Worm (Caenorhabditis elegans): Measurements from ENCODE around the gene lst-5.

lst-5 gene

DNA sequence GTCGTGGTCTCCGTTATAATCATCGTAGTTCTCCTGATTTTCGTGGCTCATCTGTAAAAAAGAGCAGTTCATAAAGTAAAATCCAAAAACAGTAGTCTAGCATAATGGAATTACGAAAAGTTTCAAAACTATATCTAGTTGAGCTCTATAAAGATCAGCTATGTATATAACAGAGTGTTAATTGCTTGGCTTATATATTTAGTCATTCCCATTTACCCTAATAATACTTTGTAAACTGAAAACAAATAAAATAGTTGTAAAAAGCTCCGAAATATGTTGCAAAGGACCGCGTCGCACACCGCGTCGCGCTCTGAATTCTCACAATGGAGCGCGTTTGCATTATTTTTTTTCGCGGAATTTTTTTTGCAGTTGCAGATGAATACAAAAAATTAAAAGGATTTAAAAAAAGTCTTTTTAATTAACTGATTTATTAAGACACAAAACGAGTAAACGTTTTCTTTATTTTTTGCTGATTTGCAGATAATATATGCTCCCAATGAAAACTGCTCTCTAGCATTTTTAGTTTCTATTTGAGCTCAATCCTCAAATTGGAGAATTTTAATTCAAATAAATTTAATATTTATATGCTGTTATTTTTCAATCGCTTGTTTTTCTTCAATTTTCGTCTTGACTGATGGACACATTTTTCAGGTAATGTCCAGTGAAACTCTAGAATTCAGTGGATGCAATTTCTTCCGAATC lies 27.5 kb downstream of the lst-5 start, which contains the start of the genes tcer-1 and ZK1127.5:
tcer-1 (minus strand) TSS at position 51 of the 702 bp plus-strand sequence.
ZK1127.5 (plus strand) TSS at position 652 of the 702 bp plus-strand sequence.
- TF ChIP-seq ceh-82 (tag; optimal IDR thresholded peaks at IDR 0.05) (no peak), fos-1 (tag; optimal IDR thresholded peaks at IDR 0.05) (peak; percentile 1), unc-39 (tag; optimal IDR thresholded peaks at IDR 0.05) (no peak), nhr-6 (tag; optimal IDR thresholded peaks at IDR 0.05) (no peak), ztf-1 (GFP tag; conservative IDR thresholded peaks at IDR 0.05) (no peak), F13H6.1 (tag; optimal IDR thresholded peaks at IDR 0.05) (peak; percentile 38), nhr-11 (tag; optimal IDR thresholded peaks at IDR 0.05) (no peak), ZK546.5 (tag; optimal IDR thresholded peaks at IDR 0.05) (no peak), aly-2 (tag; optimal IDR thresholded peaks at IDR 0.05) (no peak), zag-1 (tag; optimal IDR thresholded peaks at IDR 0.05) (no peak), skn-1 (tag; optimal IDR thresholded peaks at IDR 0.05) (no peak), dmd-4 (tag; optimal IDR thresholded peaks at IDR 0.05) (no peak), lsy-2 (tag; optimal IDR thresholded peaks at IDR 0.05) (peak in 1 of 2 experiments; percentile 70), egl-27 (tag; optimal IDR thresholded peaks at IDR 0.05) (no peak), unc-55 (GFP tag; optimal IDR thresholded peaks at IDR 0.05) (peak; percentile 69), crh-2 (tag; optimal IDR thresholded peaks at IDR 0.05) (peak; percentile 32), nhr-23 (tag; optimal IDR thresholded peaks at IDR 0.05) (no peak), nhr-77 (tag; optimal IDR thresholded peaks at IDR 0.05) (no peak), elt-1 (tag; optimal IDR thresholded peaks at IDR 0.05) (no peak), elt-3 (tag; optimal IDR thresholded peaks at IDR 0.05) (no peak), nhr-129 (tag; optimal IDR thresholded peaks at IDR 0.05) (peak; percentile 44), blmp-1 (tag; optimal IDR thresholded peaks at IDR 0.05; ENCODE audit: insufficient read depth) (no peak), C34F6.9 (tag; optimal IDR thresholded peaks at IDR 0.05) (peak; percentile 89), snpc-4 (tag; optimal IDR thresholded peaks at IDR 0.05) (peak; percentile 40), nhr-21 (tag; optimal IDR thresholded peaks at IDR 0.05) (no peak), alr-1 (tag; optimal IDR thresholded peaks at IDR 0.05) (no peak), gmeb-1 (tag; optimal IDR thresholded peaks at IDR 0.05) (peak; percentile 55), ztf-11 (tag; optimal IDR thresholded peaks at IDR 0.05) (no peak), nhr-25 (tag; optimal IDR thresholded peaks at IDR 0.05) (no peak), nhr-237 (tag; optimal IDR thresholded peaks at IDR 0.05) (no peak), lin-11 (tag; optimal IDR thresholded peaks at IDR 0.05) (no peak), sma-3 (GFP tag; optimal IDR thresholded peaks at IDR 0.05) (peak; percentile 28), nhr-10 (tag; optimal IDR thresholded peaks at IDR 0.05) (no peak), ztf-4 (tag; optimal IDR thresholded peaks at IDR 0.05) (no peak), peb-1 (tag; optimal IDR thresholded peaks at IDR 0.05) (no peak), mab-5 (tag; optimal IDR thresholded peaks at IDR 0.05) (no peak), Y55F3AM.14 (GFP tag; optimal IDR thresholded peaks at IDR 0.05) (no peak), unc-62 (GFP tag; optimal IDR thresholded peaks at IDR 0.05) (no peak), sma-9 (GFP tag; optimal IDR thresholded peaks at IDR 0.05) (peak; percentile 4), sma-9 (tag; optimal IDR thresholded peaks at IDR 0.05) (no peak), sem-4 (tag; optimal IDR thresholded peaks at IDR 0.05) (peak; percentile 41), lin-13 (GFP tag; optimal IDR thresholded peaks at IDR 0.05) (peak; percentile 44)

DNA sequence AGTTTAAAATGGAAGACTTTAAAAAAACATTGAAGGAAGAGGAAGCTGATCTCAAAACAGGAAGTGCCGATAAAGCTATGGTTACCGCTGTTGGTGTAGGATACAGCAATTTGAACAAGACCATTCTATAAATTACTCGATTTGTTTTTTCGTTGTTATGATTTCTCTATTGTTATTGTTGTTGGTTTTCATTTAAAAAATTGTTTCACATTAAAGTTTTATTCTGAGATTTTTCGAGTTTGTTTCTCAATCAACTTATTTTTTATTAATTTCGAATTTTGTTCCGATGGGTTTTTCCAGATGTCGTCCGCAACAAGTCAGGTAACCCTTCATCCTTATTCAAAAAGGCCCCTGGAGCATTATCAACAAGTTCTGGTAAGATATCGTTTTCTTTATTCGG lies 29.1 kb downstream of the lst-5 start, which contains the start of gene ZK1127.12:
ZK1127.12 (plus strand) TSS at position 301 of the 400 bp plus-strand sequence.
- TF ChIP-seq mbf-1 (tag; optimal IDR thresholded peaks at IDR 0.05) = no peak
- no peak for TF ChIP-seq peb-1 (tag; optimal IDR thresholded peaks at IDR 0.05)
- TF ChIP-seq lin-11 (tag; optimal IDR thresholded peaks at IDR 0.05) = no peak
- TF ChIP-seq nhr-23 (tag; optimal IDR thresholded peaks at IDR 0.05) = no peak
- no peak for TF ChIP-seq nhr-6 (tag; optimal IDR thresholded peaks at IDR 0.05)
- TF ChIP-seq ztf-1 (GFP tag; conservative IDR thresholded peaks at IDR 0.05) = no peak
- no peak for TF ChIP-seq blmp-1 (tag; optimal IDR thresholded peaks at IDR 0.05; ENCODE audit: insufficient read depth)
- no peak for TF ChIP-seq ztf-11 (tag; optimal IDR thresholded peaks at IDR 0.05)
- no peak for TF ChIP-seq ceh-82 (tag; optimal IDR thresholded peaks at IDR 0.05)
- TF ChIP-seq snpc-4 (tag; optimal IDR thresholded peaks at IDR 0.05) = no peak
